Fruit fly (Drosophila melanogaster) whole organism, prepupa: ENCODE data around the gene CG9018.

ENCODE experiments used
- Blimp-1 ChIP-seq: fragments of 200-800 bp; sonication (Bioruptor generic); optimal IDR thresholded peaks from 3 replicates; lab custom pipeline; 2017; ENCODE audit warnings: missing biosample characterization, missing genetic modification characterization, mild to moderate bottlenecking, moderate library complexity, missing genetic modification reagents
- CG10631 ChIP-seq: fragments of 200-800 bp; sonication (Bioruptor generic); optimal IDR thresholded peaks from 2 replicates; lab custom pipeline; 2016; ENCODE audit warnings: missing biosample characterization, missing genetic modification characterization
- CG10669 ChIP-seq: fragments of 200-800 bp; sonication (Bioruptor generic); optimal IDR thresholded peaks from 3 replicates; lab custom pipeline; 2018; ENCODE audit warnings: missing biosample characterization, mild to moderate bottlenecking, missing genetic modification characterization, moderate library complexity
- CG11762 ChIP-seq: fragments of 200-800 bp; sonication (Bioruptor generic); optimal IDR thresholded peaks from 3 replicates; lab custom pipeline; 2016; ENCODE audit warnings: missing biosample characterization, missing genetic modification characterization; ENCODE audit not compliant: insufficient read depth
- CG11902 ChIP-seq: fragments of 200-800 bp; sonication (Bioruptor generic); optimal IDR thresholded peaks from 3 replicates; lab custom pipeline; 2016; ENCODE audit warnings: missing biosample characterization, missing genetic modification characterization
- CG1621 ChIP-seq: fragments of 200-800 bp; sonication (Bioruptor generic); optimal IDR thresholded peaks from 3 replicates; lab custom pipeline; 2018; ENCODE audit warnings: missing biosample characterization, mild to moderate bottlenecking, missing genetic modification characterization
- CG16779 ChIP-seq: fragments of 200-800 bp; sonication (Bioruptor generic); optimal IDR thresholded peaks from 3 replicates; lab custom pipeline; 2017; ENCODE audit warnings: missing biosample characterization, mild to moderate bottlenecking, missing genetic modification characterization
- CG31627 ChIP-seq: fragments of 200-800 bp; sonication (Bioruptor generic); optimal IDR thresholded peaks from 3 replicates; lab custom pipeline; 2016; ENCODE audit warnings: missing biosample characterization, missing genetic modification characterization
- CG32006 ChIP-seq: fragments of 200-800 bp; sonication (Bioruptor generic); optimal IDR thresholded peaks from 3 replicates; lab custom pipeline; 2017; ENCODE audit warnings: missing biosample characterization, mild to moderate bottlenecking, missing genetic modification characterization
- CG34406 ChIP-seq: fragments of 200-800 bp; sonication (Bioruptor generic); optimal IDR thresholded peaks from 3 replicates; lab custom pipeline; 2016; ENCODE audit warnings: missing biosample characterization, missing genetic modification characterization
- CG4318 ChIP-seq: fragments of 200-800 bp; sonication (Bioruptor generic); optimal IDR thresholded peaks from 3 replicates; lab custom pipeline; 2017; ENCODE audit warnings: missing biosample characterization, mild to moderate bottlenecking, missing genetic modification characterization
- CG6163 ChIP-seq: fragments of 200-800 bp; sonication (Bioruptor generic); IDR thresholded peaks from 3 replicates; pipeline ENCODE4 v1.3.6; 2022; ENCODE audit warnings: missing biosample characterization, missing genetic modification characterization
- CG6792 ChIP-seq: fragments of 200-800 bp; sonication (Bioruptor generic); optimal IDR thresholded peaks from 3 replicates; lab custom pipeline; 2016; ENCODE audit warnings: missing biosample characterization, missing genetic modification characterization
- CG6808 ChIP-seq: fragments of 200-800 bp; sonication (Bioruptor generic); optimal IDR thresholded peaks from 3 replicates; lab custom pipeline; 2017; ENCODE audit warnings: missing biosample characterization, missing genetic modification characterization, mild to moderate bottlenecking, moderate library complexity, missing genetic modification reagents
- CG6854 ChIP-seq: fragments of 200-800 bp; sonication (Bioruptor generic); optimal IDR thresholded peaks from 2 replicates; lab custom pipeline; 2017; ENCODE audit warnings: missing biosample characterization, mild to moderate bottlenecking, missing genetic modification characterization
- CG7368 ChIP-seq: fragments of 200-800 bp; sonication (Bioruptor generic); optimal IDR thresholded peaks from 3 replicates; lab custom pipeline; 2016; ENCODE audit warnings: missing biosample characterization, missing genetic modification characterization
- CG8119 ChIP-seq: fragments of 200-800 bp; sonication (Bioruptor generic); IDR thresholded peaks from 3 replicates; pipeline ENCODE4 v1.3.6; 2022; ENCODE audit warnings: missing biosample characterization, missing genetic modification characterization
- CG8319 ChIP-seq: fragments of 200-800 bp; sonication (Bioruptor generic); optimal IDR thresholded peaks from 3 replicates; lab custom pipeline; 2016; ENCODE audit warnings: missing biosample characterization, missing genetic modification characterization
- CG8632 ChIP-seq: fragments of 200-800 bp; sonication (Bioruptor generic); optimal IDR thresholded peaks from 3 replicates; lab custom pipeline; 2016; ENCODE audit warnings: missing biosample characterization, missing genetic modification characterization
- CG9139 ChIP-seq: fragments of 200-800 bp; sonication (Bioruptor generic); optimal IDR thresholded peaks from 3 replicates; lab custom pipeline; 2017; ENCODE audit warnings: missing biosample characterization, mild to moderate bottlenecking, missing genetic modification characterization
- Eip93F ChIP-seq: fragments of 200-800 bp; sonication (Bioruptor generic); optimal IDR thresholded peaks from 2 replicates; lab custom pipeline; 2016; ENCODE audit warnings: missing biosample characterization, mild to moderate bottlenecking, missing genetic modification characterization
- Ets21C ChIP-seq: fragments of 200-800 bp; sonication (Bioruptor generic); optimal IDR thresholded peaks from 3 replicates; lab custom pipeline; 2016; ENCODE audit warnings: missing biosample characterization, missing genetic modification characterization
- Ets96B ChIP-seq: fragments of 200-800 bp; optimal IDR thresholded peaks from 2 replicates; lab custom pipeline; 2019; ENCODE audit warnings: missing biosample characterization, mild to moderate bottlenecking, missing genetic modification characterization, moderate library complexity
- Gug ChIP-seq: fragments of 200-800 bp; sonication (Bioruptor generic); IDR thresholded peaks from 2 replicates; pipeline ENCODE4 v1.3.6; 2022; ENCODE audit warnings: missing biosample characterization, missing genetic modification characterization
- Hr38 ChIP-seq: sonication (Bioruptor generic); optimal IDR thresholded peaks from 2 replicates; lab custom pipeline; 2016; ENCODE audit warnings: missing biosample characterization, missing genetic modification characterization
- Hr39 ChIP-seq: fragments of 200-800 bp; sonication (Bioruptor generic); optimal IDR thresholded peaks from 2 replicates; lab custom pipeline; 2016; ENCODE audit warnings: missing biosample characterization, missing genetic modification characterization
- Hr4 ChIP-seq: fragments of 200-800 bp; sonication (Bioruptor generic); optimal IDR thresholded peaks from 3 replicates; lab custom pipeline; 2016; ENCODE audit warnings: missing biosample characterization, missing genetic modification characterization
- Lpt ChIP-seq: fragments of 200-800 bp; sonication (Bioruptor generic); optimal IDR thresholded peaks from 3 replicates; lab custom pipeline; 2016; ENCODE audit warnings: missing biosample characterization, missing genetic modification characterization
- Met ChIP-seq: fragments of 200-800 bp; sonication (Bioruptor generic); optimal IDR thresholded peaks from 3 replicates; lab custom pipeline; 2016; ENCODE audit warnings: missing biosample characterization, missing genetic modification characterization
- Smox ChIP-seq: fragments of 200-800 bp; sonication (Bioruptor generic); optimal IDR thresholded peaks from 3 replicates; lab custom pipeline; 2016; ENCODE audit warnings: missing biosample characterization, missing genetic modification characterization
- Sox102F ChIP-seq: fragments of 200-800 bp; sonication (Bioruptor generic); optimal IDR thresholded peaks from 2 replicates; lab custom pipeline; 2016; ENCODE audit warnings: missing biosample characterization, mild to moderate bottlenecking, missing genetic modification characterization
- Sox14 ChIP-seq: fragments of 200-800 bp; sonication (Bioruptor generic); optimal IDR thresholded peaks from 3 replicates; lab custom pipeline; 2016; ENCODE audit warnings: missing biosample characterization, missing genetic modification characterization
- achi ChIP-seq: fragments of 200-800 bp; sonication (Bioruptor generic); optimal IDR thresholded peaks from 3 replicates; lab custom pipeline; 2016; ENCODE audit warnings: missing biosample characterization, missing genetic modification characterization
- cyc ChIP-seq: fragments of 200-800 bp; sonication (Bioruptor generic); optimal IDR thresholded peaks from 3 replicates; lab custom pipeline; 2016; ENCODE audit warnings: missing biosample characterization, missing genetic modification characterization
- dsx ChIP-seq: fragments of 200-800 bp; optimal IDR thresholded peaks from 3 replicates; lab custom pipeline; 2019; ENCODE audit warnings: missing biosample characterization, mild to moderate bottlenecking, missing genetic modification characterization, moderate library complexity; ENCODE audit not compliant: poor library complexity, severe bottlenecking
- eg ChIP-seq: fragments of 200-800 bp; sonication (Bioruptor generic); IDR thresholded peaks from 3 replicates; pipeline ENCODE4 v1.3.6; 2022; ENCODE audit warnings: missing biosample characterization, missing genetic modification characterization
- esn ChIP-seq: fragments of 200-800 bp; sonication (Bioruptor generic); optimal IDR thresholded peaks from 2 replicates; lab custom pipeline; 2016; ENCODE audit warnings: missing biosample characterization, mild to moderate bottlenecking, missing genetic modification characterization, moderate library complexity
- fd59A ChIP-seq: fragments of 200-800 bp; sonication (Bioruptor generic); optimal IDR thresholded peaks from 2 replicates; lab custom pipeline; 2017; ENCODE audit warnings: missing biosample characterization, mild to moderate bottlenecking, missing genetic modification characterization, missing genetic modification reagents
- fkh ChIP-seq: fragments of 200-800 bp; sonication (Bioruptor generic); optimal IDR thresholded peaks from 3 replicates; lab custom pipeline; 2017; ENCODE audit warnings: missing biosample characterization, mild to moderate bottlenecking, missing genetic modification characterization, moderate library complexity
- lz ChIP-seq: fragments of 200-800 bp; sonication (Bioruptor generic); optimal IDR thresholded peaks from 3 replicates; lab custom pipeline; 2016; ENCODE audit warnings: missing biosample characterization, missing genetic modification characterization
- salr ChIP-seq, 2 experiments: fragments of 200-800 bp; sonication (Bioruptor generic); optimal IDR thresholded peaks; 3 replicates each; lab custom pipeline; 2016 to 2018; ENCODE audit warnings: missing biosample characterization in 2 of 2, missing genetic modification characterization in 2 of 2, mild to moderate bottlenecking in 1 of 2
- spab ChIP-seq: fragments of 200-800 bp; sonication (Bioruptor generic); optimal IDR thresholded peaks from 2 replicates; lab custom pipeline; 2017; ENCODE audit warnings: missing biosample characterization, mild to moderate bottlenecking, missing genetic modification characterization, missing genetic modification reagents

The CG9018 gene

DNA sequence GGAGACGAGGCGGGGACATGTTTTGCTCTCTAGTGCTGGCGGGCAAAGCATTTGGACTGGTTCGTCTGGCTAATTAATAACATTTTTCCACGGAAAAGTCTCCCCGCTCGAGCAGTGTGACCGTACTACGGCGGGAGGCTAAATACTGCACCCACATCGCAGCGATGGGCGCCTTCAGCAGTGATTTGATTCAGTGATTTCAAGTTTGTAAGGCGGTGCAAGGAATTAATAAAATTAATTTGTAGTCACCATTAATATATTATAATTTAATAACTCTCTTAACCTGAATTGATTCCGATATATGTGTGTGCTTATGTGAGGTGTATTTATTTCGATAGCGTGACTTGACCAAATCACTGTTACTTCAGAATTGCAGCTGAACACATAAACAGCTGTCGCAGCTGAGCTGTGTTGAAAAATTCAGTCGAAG lies 25.7 kb upstream of the CG9018 start, which contains the start of the genes oxt and CG13807 (continued):
- peak; percentile 87 for TF ChIP-seq achi (GFP tag; lab: Kevin White, UChicago)
- peak; percentile 74 for TF ChIP-seq CG6808 (GFP tag; lab: Kevin White, UChicago)
- peak; percentile 80 for TF ChIP-seq Hr39 (GFP tag; lab: Kevin White, UChicago)
- TF ChIP-seq CG8632 (GFP tag; lab: Kevin White, UChicago): peak; percentile 81
- peak; percentile 88 for TF ChIP-seq CG10631
- peak; percentile 29 for TF ChIP-seq Blimp-1
- TF ChIP-seq CG32006 (GFP tag; lab: Kevin White, UChicago): peak; percentile 89
- no peak for TF ChIP-seq Hr38 (GFP tag; lab: Kevin White, UChicago)
- TF ChIP-seq Smox (GFP tag; lab: Kevin White, UChicago): peak; percentile 83
- peak; percentile 81 for TF ChIP-seq CG31627 (GFP tag; lab: Kevin White, UChicago)
- peak; percentile 76 for TF ChIP-seq CG10669 (GFP tag; lab: Kevin White, UChicago)
- TF ChIP-seq CG16779 (tag; lab: Kevin White, UChicago): peak; percentile 37
- peak; percentile 78 for TF ChIP-seq Ets21C (GFP tag; lab: Kevin White, UChicago)
- TF ChIP-seq lz (GFP tag; lab: Kevin White, UChicago): peak; percentile 87
- peak; percentile 84 for TF ChIP-seq CG6792 (GFP tag; lab: Kevin White, UChicago)
- peak; percentile 59 for TF ChIP-seq spab (GFP tag; lab: Kevin White, UChicago)
- peak; percentile 7 for TF ChIP-seq CG6854 (GFP tag; lab: Kevin White, UChicago)
- TF ChIP-seq eg (GFP tag; lab: Robert Waterston, UW): peak; percentile 90
- peak; percentile 34 for TF ChIP-seq CG9139 (GFP tag; lab: Kevin White, UChicago)
- peak; percentile 84 for TF ChIP-seq Hr4 (GFP tag; lab: Kevin White, UChicago)
- peak; percentile 95 for TF ChIP-seq fkh (GFP tag; lab: Kevin White, UChicago)
- TF ChIP-seq Met: peak; percentile 81
- peak in 1 of 2 experiments; percentile 78 for TF ChIP-seq salr (GFP tag; optimal IDR thresholded peaks at IDR 0.05; lab: Kevin White, UChicago)
- peak; percentile 65 for TF ChIP-seq CG11762 (GFP tag; lab: Kevin White, UChicago)
- peak; percentile 72 for TF ChIP-seq CG7368 (GFP tag; lab: Kevin White, UChicago)
- TF ChIP-seq Gug (GFP tag; lab: Robert Waterston, UW): peak; percentile 86
- TF ChIP-seq cyc (GFP tag; lab: Kevin White, UChicago): peak; percentile 84
- TF ChIP-seq Sox14 (GFP tag; lab: Kevin White, UChicago): peak; percentile 85
- peak; percentile 80 for TF ChIP-seq CG8319 (GFP tag; lab: Kevin White, UChicago)
- TF ChIP-seq CG6163 (GFP tag; lab: Robert Waterston, UW): peak; percentile 94
- peak; percentile 31 for TF ChIP-seq Eip93F (GFP tag; lab: Kevin White, UChicago)
- TF ChIP-seq Ets96B (tag; lab: Kevin White, UChicago): peak; percentile 78
- TF ChIP-seq CG1621 (tag; lab: Kevin White, UChicago): peak; percentile 81
- peak; percentile 87 for TF ChIP-seq esn (GFP tag; lab: Kevin White, UChicago)

DNA sequence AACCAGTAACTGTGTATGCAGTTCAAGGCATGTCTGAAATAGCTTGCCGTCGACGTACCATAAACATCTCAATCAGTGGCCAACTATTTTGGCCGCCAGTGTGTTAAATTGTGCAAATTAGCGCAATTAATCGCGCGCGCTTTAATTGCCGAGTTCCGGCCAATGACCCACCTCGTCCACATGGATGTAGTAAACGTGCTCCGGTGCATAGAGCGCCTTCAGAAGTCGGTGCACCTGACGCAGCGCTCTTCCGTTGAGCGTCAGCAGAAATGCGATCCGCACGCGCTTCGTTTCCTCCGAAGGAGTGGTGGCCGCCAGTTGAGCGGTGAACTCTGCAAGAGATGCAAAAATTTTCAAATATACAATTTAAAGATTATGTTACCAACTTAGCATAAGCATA lies 24.4 kb upstream of the CG9018 start:
- TF ChIP-seq spab (GFP tag; lab: Kevin White, UChicago) (no peak), dsx (GFP tag; lab: Kevin White, UChicago) (no peak), CG32006 (GFP tag; lab: Kevin White, UChicago) (no peak), Lpt (GFP tag; lab: Kevin White, UChicago) (no peak), fd59A (GFP tag; lab: Kevin White, UChicago) (no peak), Sox102F (no peak), CG8119 (GFP tag; lab: Robert Waterston, UW) (no peak), CG11902 (no peak), CG4318 (GFP tag; lab: Kevin White, UChicago) (no peak), CG11762 (GFP tag; lab: Kevin White, UChicago) (no peak), esn (GFP tag; lab: Kevin White, UChicago) (no peak), CG34406 (GFP tag; lab: Kevin White, UChicago) (no peak), salr (GFP tag; optimal IDR thresholded peaks at IDR 0.05; lab: Kevin White, UChicago) (no peak)
